Worm (Caenorhabditis elegans) whole organism, midembryonic: ENCODE data around the gene B0334.20.

Experiments
- T22C8.4 ChIP-seq: fragments of 200-800 bp; sonication (Bioruptor generic); IDR thresholded peaks from 2 replicates; pipeline ENCODE4 v1.3.6; 2022; ENCODE audit warnings: missing genetic modification characterization, missing compliant biosample characterization
- cog-1 ChIP-seq: sonication (generic microtip); optimal IDR thresholded peaks from 2 replicates; lab custom pipeline; 2016; ENCODE audit warnings: missing genetic modification characterization, missing compliant biosample characterization
- flt-1 ChIP-seq: fragments of 200-800 bp; sonication (Bioruptor generic); IDR thresholded peaks from 2 replicates; pipeline ENCODE4 v1.3.6; 2022; ENCODE audit warnings: missing genetic modification characterization, missing compliant biosample characterization
- klf-2 ChIP-seq: fragments of 200-800 bp; sonication (Bioruptor generic); conservative IDR thresholded peaks from 2 replicates; pipeline ENCODE4 v1.3.6; 2022; ENCODE audit warnings: missing genetic modification reagents, missing genetic modification characterization, missing compliant biosample characterization
- med-1 ChIP-seq: sonication (generic microtip); optimal IDR thresholded peaks from 2 replicates; lab custom pipeline; 2017; ENCODE audit warnings: missing genetic modification characterization, mild to moderate bottlenecking, missing compliant biosample characterization, antibody characterized with exemption, missing genetic modification reagents; ENCODE audit not compliant: insufficient read depth
- ref-1 ChIP-seq: fragments of 200-800 bp; sonication (Bioruptor generic); conservative IDR thresholded peaks from 2 replicates; pipeline ENCODE4 v1.3.6; 2022; ENCODE audit warnings: missing genetic modification reagents, missing genetic modification characterization, missing compliant biosample characterization
- tab-1 ChIP-seq: fragments of 200-800 bp; sonication (Bioruptor generic); IDR thresholded peaks from 2 replicates; pipeline ENCODE4 v1.3.6; 2022; ENCODE audit warnings: missing genetic modification characterization, missing compliant biosample characterization
- ztf-23 ChIP-seq: fragments of 200-800 bp; sonication (Bioruptor generic); IDR thresholded peaks from 2 replicates; pipeline ENCODE4 v1.3.6; 2022; ENCODE audit warnings: missing genetic modification reagents, missing genetic modification characterization, missing compliant biosample characterization
- ztf-29 ChIP-seq: fragments of 200-800 bp; sonication (Bioruptor generic); IDR thresholded peaks from 2 replicates; pipeline ENCODE4 v1.3.6; 2022; ENCODE audit warnings: missing genetic modification reagents, missing genetic modification characterization, missing compliant biosample characterization

The B0334.20 gene

ce11 chrII:11536505-11536904, 36.2 kb upstream of the B0334.20 start:
- TF ChIP-seq ztf-23 (no peak), ztf-29 (no peak), cog-1 (no peak), klf-2 (no peak), med-1 (GFP tag; lab: Kevin White, UChicago) (no peak), T22C8.4 (GFP tag; lab: Robert Waterston, UW) (no peak), ref-1 (GFP tag; lab: Robert Waterston, UW) (no peak), flt-1 (GFP tag; lab: Robert Waterston, UW) (no peak), tab-1 (GFP tag; lab: Robert Waterston, UW) (no peak)

ce11 chrII:11535924-11536323, 35.7 kb upstream of the B0334.20 start:
- TF ChIP-seq ztf-29 = no peak
- no peak for TF ChIP-seq ref-1 (GFP tag; lab: Robert Waterston, UW)
- no peak for TF ChIP-seq klf-2
- TF ChIP-seq med-1 (GFP tag; lab: Kevin White, UChicago) = no peak
- TF ChIP-seq flt-1 (GFP tag; lab: Robert Waterston, UW) = no peak
- TF ChIP-seq ztf-23 = no peak
- TF ChIP-seq tab-1 (GFP tag; lab: Robert Waterston, UW) = no peak
- no peak for TF ChIP-seq T22C8.4 (GFP tag; lab: Robert Waterston, UW)
- TF ChIP-seq cog-1 = no peak

DNA sequence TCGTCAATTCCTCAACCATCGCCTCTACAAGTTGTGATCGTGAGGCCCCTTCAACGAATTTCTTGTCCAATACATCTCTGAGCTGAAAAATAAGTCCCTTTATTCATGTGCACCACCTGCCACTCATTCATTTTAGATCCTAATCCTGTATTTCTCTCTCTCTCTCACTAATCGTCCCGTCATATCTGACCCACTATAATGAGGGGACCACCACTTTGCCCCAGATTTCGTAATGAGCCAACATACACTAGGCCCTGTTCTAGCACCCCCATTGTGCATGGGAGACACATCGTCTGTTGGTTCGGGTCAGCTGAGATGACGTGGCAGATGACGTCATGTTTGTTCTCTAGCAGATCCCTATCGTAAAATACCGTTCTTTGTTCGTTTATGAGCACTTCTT, 35.2 kb upstream of the B0334.20 start:
- TF ChIP-seq flt-1 (GFP tag; lab: Robert Waterston, UW) (peak; percentile 71), ztf-23 (no peak)

DNA sequence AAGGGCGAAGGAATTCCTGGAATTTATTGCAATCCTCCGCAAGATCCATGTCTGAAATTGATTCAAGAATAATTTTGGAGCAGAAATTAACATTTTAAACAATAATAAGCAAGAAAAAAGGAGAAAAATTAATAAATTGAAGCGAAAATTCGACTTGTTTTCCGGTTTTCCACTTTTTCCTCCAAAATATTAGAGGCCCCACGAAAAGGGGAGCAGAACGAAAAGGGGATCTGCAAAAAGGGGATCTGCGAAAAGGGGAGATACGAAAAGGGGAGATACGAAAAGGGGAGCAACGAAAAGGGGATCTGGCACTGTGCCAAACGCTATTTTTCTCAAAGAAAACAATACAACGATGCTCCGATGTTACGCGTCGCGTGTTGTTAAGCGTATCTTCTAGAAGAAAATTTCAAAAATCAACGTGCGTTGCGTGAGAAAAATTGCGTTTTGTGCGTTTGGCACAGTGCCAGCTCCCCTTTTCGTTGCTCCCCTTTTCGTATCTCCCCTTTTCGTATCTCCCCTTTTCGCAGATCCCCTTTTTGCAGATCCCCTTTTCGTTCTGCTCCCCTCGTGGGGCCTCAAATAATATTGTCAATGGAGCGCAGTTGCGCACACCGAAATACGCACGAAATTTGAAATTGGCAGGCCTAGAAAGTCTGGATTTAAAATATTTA, 34.3 kb upstream of the B0334.20 start, which contains the start of gene Y62F5A.12:
TSS of gene Y62F5A.12 (minus strand) at position 51 of the 671 bp plus-strand sequence.
- TF ChIP-seq cog-1 (peak; percentile 64), T22C8.4 (GFP tag; lab: Robert Waterston, UW) (peak; percentile 73), ztf-29 (peak; percentile 57; the same call in 1 of the 2 replicates), tab-1 (GFP tag; lab: Robert Waterston, UW) (peak; percentile 86), ref-1 (GFP tag; lab: Robert Waterston, UW) (peak; percentile 56), flt-1 (GFP tag; lab: Robert Waterston, UW) (peak; percentile 88), klf-2 (peak; percentile 94), ztf-23 (peak; percentile 92)

DNA sequence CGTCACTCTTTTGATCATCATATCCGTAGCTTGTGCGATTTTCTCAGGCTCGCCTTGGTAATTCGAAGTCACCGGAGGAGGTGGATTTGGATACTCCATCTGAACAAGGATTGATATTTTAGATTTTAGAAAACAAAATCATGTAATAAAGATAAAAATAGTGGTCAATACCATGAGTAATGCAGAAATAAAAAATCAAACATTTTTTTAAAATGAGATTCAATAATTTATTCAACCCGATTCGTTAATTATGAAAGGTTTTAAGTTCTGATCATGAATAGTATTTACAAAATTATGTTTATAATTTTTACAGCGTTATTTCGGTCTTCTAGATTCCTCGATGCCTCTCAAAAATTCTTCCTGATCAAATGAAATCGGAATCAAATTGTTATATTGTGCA, 33.5 kb upstream of the B0334.20 start, which contains the start of gene mdt-8:
TSS of gene mdt-8 (minus strand) at position 101 of the 400 bp plus-strand sequence.
- TF ChIP-seq tab-1 (GFP tag; lab: Robert Waterston, UW) (no peak), ztf-29 (no peak), cog-1 (no peak), ztf-23 (no peak)

DNA sequence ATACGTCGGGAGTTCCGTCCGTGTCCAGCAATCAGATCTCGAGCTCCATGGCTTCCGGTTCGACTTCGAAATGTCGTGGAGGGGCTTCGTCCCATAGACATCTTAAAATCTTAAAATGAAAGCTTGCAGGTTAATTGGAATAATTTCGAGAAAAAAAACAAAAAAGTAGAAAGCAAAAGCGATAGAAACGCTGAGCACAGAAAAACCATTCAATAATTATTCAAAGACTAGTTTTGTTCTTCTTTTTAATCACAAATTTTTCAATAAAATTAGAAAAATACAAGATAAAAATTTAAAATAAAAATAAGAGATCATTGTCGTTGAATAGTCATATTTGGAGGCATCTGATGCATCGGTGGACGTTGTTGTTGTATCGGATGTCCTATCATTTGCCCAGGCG, 26.7 kb upstream of the B0334.20 start, which contains the start of gene age-1:
TSS of gene age-1 (minus strand) at position 101 of the 400 bp plus-strand sequence.
- TF ChIP-seq med-1 (GFP tag; lab: Kevin White, UChicago) = no peak
- no peak for TF ChIP-seq ref-1 (GFP tag; lab: Robert Waterston, UW)
- TF ChIP-seq tab-1 (GFP tag; lab: Robert Waterston, UW) = no peak
- TF ChIP-seq ztf-29 = no peak
- no peak for TF ChIP-seq klf-2
- no peak for TF ChIP-seq ztf-23

ce11 chrII:11521300-11521699, 21.0 kb upstream of the B0334.20 start, which contains the start of gene Y62F5A.10:
TSS of gene Y62F5A.10 (plus strand) at chrII:11521600.
- TF ChIP-seq cog-1 (no peak), T22C8.4 (GFP tag; lab: Robert Waterston, UW) (no peak)

DNA sequence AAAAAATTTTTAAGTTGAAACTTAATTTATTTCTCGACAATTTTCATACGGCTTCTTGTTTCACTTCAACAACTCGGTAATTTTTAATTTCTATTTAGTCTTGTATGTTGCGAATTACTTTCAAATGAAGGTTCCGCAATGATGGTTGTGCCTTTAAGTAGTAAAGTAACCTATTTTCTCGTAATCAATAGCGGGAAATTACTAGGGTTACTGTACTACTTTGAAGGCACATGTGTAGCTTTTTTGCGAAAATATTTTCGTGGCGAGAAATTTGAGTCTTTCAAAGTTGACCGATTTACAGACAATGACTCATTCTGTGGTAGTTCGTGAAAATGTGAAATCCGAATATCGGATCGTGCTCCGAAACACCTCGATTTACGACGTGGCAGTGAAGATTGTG, 17.9 kb upstream of the B0334.20 start, which contains the start of gene B0334.10:
TSS of gene B0334.10 (plus strand) at position 301 of the 400 bp plus-strand sequence.
- no peak for TF ChIP-seq med-1 (GFP tag; lab: Kevin White, UChicago)

DNA sequence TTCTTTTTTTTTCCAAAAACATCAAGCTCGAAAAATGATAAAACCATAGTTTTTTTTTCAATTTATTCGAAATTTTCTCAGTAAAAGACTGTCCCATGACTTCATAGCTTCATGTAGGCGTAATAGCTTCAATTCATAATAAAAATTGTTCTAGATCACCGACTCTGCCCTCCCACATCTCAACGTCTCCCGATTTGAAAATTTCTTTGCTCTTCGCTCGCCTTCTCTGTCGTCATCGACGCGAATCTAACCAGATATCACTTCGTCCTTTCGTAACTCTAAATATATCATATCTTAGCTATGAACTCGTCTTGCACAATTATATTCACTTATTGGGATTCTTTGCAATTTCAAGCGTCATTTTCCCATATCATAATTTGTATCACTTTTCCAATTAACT, 14.5 kb upstream of the B0334.20 start, which contains the start of gene srh-44:
TSS of gene srh-44 (plus strand) at position 301 of the 400 bp plus-strand sequence.
- TF ChIP-seq flt-1 (GFP tag; lab: Robert Waterston, UW) (no peak), ref-1 (GFP tag; lab: Robert Waterston, UW) (no peak)

DNA sequence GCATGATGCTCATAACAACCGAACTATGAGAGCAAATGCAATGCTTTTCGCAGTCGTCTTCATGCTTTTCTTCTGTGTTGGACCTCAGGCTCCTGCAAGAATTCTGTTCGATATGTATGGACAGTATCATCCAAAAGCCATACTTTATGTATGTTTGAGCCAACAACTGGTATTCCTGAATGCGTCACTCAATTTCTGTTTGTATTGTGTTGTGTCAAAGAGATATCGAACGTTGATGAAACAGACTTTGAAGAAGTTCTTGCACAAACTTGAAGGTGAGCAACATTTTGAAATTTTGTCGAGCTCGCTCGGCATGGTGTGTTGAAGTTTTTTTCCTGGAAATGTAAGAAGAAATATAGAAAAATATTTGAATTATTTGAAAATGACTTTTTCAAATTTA, 12.7 kb upstream of the B0334.20 start:
- no peak for TF ChIP-seq ztf-29
- TF ChIP-seq klf-2 = no peak
- TF ChIP-seq med-1 (GFP tag; lab: Kevin White, UChicago) = no peak
- no peak for TF ChIP-seq ref-1 (GFP tag; lab: Robert Waterston, UW)
- TF ChIP-seq flt-1 (GFP tag; lab: Robert Waterston, UW) = no peak
- no peak for TF ChIP-seq tab-1 (GFP tag; lab: Robert Waterston, UW)
- TF ChIP-seq ztf-23 = no peak
- TF ChIP-seq cog-1 = no peak
- TF ChIP-seq T22C8.4 (GFP tag; lab: Robert Waterston, UW) = no peak

DNA sequence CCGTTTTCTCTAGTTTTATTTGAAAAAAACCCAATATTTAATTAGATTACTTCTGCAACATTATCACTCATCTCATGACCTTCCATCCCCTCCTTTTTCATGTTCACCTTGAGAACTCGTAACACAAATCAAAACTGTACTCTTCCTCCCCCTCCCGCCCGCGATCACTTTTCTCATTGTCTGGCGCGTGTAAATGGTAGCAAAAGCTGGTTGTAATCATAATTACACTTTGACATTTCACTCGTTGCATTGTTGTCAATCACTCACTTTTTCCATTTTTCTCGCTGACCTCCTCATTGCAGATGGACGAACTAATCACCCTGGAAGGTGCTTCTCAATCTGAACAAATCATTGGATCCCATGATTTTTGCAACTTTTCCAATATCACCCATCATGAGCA, 10.1 kb upstream of the B0334.20 start, which contains the start of gene npr-41:
TSS of gene npr-41 (plus strand) at position 301 of the 400 bp plus-strand sequence.
- no peak for TF ChIP-seq flt-1 (GFP tag; lab: Robert Waterston, UW)
- no peak for TF ChIP-seq ref-1 (GFP tag; lab: Robert Waterston, UW)
- no peak for TF ChIP-seq med-1 (GFP tag; lab: Kevin White, UChicago)
- TF ChIP-seq tab-1 (GFP tag; lab: Robert Waterston, UW) = no peak
- no peak for TF ChIP-seq T22C8.4 (GFP tag; lab: Robert Waterston, UW)
- TF ChIP-seq klf-2 = no peak
- no peak for TF ChIP-seq ztf-23
- no peak for TF ChIP-seq cog-1
- TF ChIP-seq ztf-29 = no peak
